Worm (Caenorhabditis elegans): ENCODE data around the gene pqn-41.

Gene pqn-41

DNA sequence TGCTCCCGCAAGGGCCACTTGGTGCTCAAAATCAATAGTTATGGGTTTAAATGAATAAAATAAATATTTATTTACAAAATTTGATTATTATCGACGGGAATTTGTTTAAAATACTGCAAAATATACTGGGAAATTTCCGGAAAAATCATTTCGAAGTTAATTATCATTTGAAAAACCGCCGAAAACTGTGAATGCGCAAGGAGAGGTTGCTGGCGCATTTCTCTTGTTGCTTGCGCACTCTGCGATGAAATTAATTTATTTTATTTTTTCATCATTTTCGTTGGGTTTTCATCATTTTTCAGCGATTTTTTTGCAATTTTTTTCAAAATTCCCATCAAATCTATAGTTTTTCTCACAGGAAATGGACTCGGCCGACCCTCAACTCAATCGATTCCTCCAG lies 46.2 kb upstream of the pqn-41 start, which contains the start of gene ddp-1 (continued):
- TF ChIP-seq nhr-129 (tag; optimal IDR thresholded peaks at IDR 0.05) (peak; percentile 78), lin-39 (tag; optimal IDR thresholded peaks at IDR 0.05) (peak; percentile 59), nhr-25 (tag; optimal IDR thresholded peaks at IDR 0.05) (peak; percentile 96), nhr-21 (tag; optimal IDR thresholded peaks at IDR 0.05) (peak; percentile 95), mbf-1 (tag; optimal IDR thresholded peaks at IDR 0.05) (peak; percentile 41), lsy-2 (tag; optimal IDR thresholded peaks at IDR 0.05) (peak; percentile 95 to 97), peb-1 (tag; optimal IDR thresholded peaks at IDR 0.05) (no peak), ceh-16 (tag; optimal IDR thresholded peaks at IDR 0.05) (peak; percentile 81), nhr-6 (tag; optimal IDR thresholded peaks at IDR 0.05) (peak; percentile 93), sma-9 (GFP tag; optimal IDR thresholded peaks at IDR 0.05) (peak; percentile 98), sma-9 (tag; optimal IDR thresholded peaks at IDR 0.05) (no peak), sma-3 (GFP tag; optimal IDR thresholded peaks at IDR 0.05) (peak; percentile 96)

DNA sequence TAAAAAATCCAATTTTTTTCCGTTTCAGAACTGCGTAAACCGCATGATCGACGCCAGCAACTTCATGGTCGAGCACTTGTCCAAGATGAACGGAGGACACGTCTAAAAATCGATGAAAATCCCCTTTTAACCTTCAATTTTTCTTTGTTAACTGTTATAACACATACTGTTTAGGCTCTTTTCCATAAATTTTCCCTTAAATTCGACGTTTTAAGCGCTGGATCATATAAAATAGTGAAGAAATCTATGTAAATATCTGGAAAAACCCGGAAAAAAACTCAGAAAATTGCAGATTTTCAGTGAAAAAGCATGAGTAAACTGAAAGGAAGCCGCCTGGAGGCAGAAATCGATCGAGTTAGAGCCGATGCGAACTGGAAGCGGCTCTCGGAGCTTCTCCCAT lies 45.6 kb upstream of the pqn-41 start, which contains the start of gene ttc-7:
TSS of gene ttc-7 (plus strand) at position 301 of the 400 bp plus-strand sequence.
- TF ChIP-seq mdl-1 (tag; optimal IDR thresholded peaks at IDR 0.05) (no peak), blmp-1 (tag; optimal IDR thresholded peaks at IDR 0.05; ENCODE audit: insufficient read depth) (no peak), unc-39 (tag; optimal IDR thresholded peaks at IDR 0.05) (no peak), lin-13 (GFP tag; optimal IDR thresholded peaks at IDR 0.05) (no peak), mab-5 (tag; optimal IDR thresholded peaks at IDR 0.05) (no peak), nhr-12 (tag; optimal IDR thresholded peaks at IDR 0.05) (no peak), ztf-1 (GFP tag; conservative IDR thresholded peaks at IDR 0.05) (no peak), snpc-4 (tag; optimal IDR thresholded peaks at IDR 0.05) (no peak), lin-11 (tag; optimal IDR thresholded peaks at IDR 0.05) (no peak), ceh-82 (tag; optimal IDR thresholded peaks at IDR 0.05) (no peak), mbf-1 (tag; optimal IDR thresholded peaks at IDR 0.05) (no peak), egl-27 (tag; optimal IDR thresholded peaks at IDR 0.05) (no peak), sem-4 (tag; optimal IDR thresholded peaks at IDR 0.05) (no peak), alr-1 (tag; optimal IDR thresholded peaks at IDR 0.05) (no peak), nhr-129 (tag; optimal IDR thresholded peaks at IDR 0.05) (no peak), nhr-21 (tag; optimal IDR thresholded peaks at IDR 0.05) (no peak), dmd-4 (tag; optimal IDR thresholded peaks at IDR 0.05) (no peak), elt-3 (tag; optimal IDR thresholded peaks at IDR 0.05) (no peak), C34F6.9 (tag; optimal IDR thresholded peaks at IDR 0.05) (no peak), ztf-11 (tag; optimal IDR thresholded peaks at IDR 0.05) (no peak)

- no peak for TF ChIP-seq peb-1 (tag; optimal IDR thresholded peaks at IDR 0.05)
- no peak for TF ChIP-seq gmeb-1 (tag; optimal IDR thresholded peaks at IDR 0.05)
- no peak for TF ChIP-seq Y55F3AM.14 (GFP tag; optimal IDR thresholded peaks at IDR 0.05)
- no peak for TF ChIP-seq mab-5 (tag; optimal IDR thresholded peaks at IDR 0.05)
- no peak for TF ChIP-seq skn-1 (tag; optimal IDR thresholded peaks at IDR 0.05)
- no peak for TF ChIP-seq nhr-25 (tag; optimal IDR thresholded peaks at IDR 0.05)
- TF ChIP-seq crh-2 (tag; optimal IDR thresholded peaks at IDR 0.05), result no peak
- TF ChIP-seq nhr-12 (tag; optimal IDR thresholded peaks at IDR 0.05), result no peak
- TF ChIP-seq nhr-11 (tag; optimal IDR thresholded peaks at IDR 0.05), result no peak
- TF ChIP-seq unc-62 (GFP tag; optimal IDR thresholded peaks at IDR 0.05), result no peak
- no peak for TF ChIP-seq unc-55 (GFP tag; optimal IDR thresholded peaks at IDR 0.05)
- no peak for TF ChIP-seq unc-39 (tag; optimal IDR thresholded peaks at IDR 0.05)
- no peak for TF ChIP-seq fos-1 (tag; optimal IDR thresholded peaks at IDR 0.05)
These were observed 29.4 kb upstream of the pqn-41 start for ce11 chrIII:1876267-1876865.

DNA sequence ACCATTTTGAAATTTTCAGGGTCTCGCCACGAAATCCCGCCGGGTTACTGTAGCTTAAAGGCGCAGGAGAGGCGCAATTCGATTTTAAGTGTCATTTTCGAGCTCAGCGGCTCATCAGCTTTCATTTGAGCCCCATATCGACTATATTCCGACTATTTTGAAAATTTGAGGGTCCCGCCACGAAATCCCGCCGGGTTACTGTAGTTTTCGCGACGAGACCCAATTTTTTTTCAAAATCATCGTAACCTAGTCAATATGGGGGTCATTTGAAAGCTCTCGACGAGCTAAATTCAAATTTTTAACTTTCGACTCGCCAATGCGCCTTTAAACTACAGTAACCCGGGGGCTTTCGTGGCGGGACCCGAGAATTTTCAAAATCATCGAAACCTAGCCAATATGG lies 28.6 kb upstream of the pqn-41 start:
- TF ChIP-seq lsy-2 (tag; optimal IDR thresholded peaks at IDR 0.05), result peak in 1 of 2 experiments; percentile 60
- no peak for TF ChIP-seq nhr-23 (tag; optimal IDR thresholded peaks at IDR 0.05)
- TF ChIP-seq nhr-10 (tag; optimal IDR thresholded peaks at IDR 0.05), result no peak
- TF ChIP-seq lin-13 (GFP tag; optimal IDR thresholded peaks at IDR 0.05), result peak; percentile 53
- TF ChIP-seq unc-62 (GFP tag; optimal IDR thresholded peaks at IDR 0.05), result no peak
- TF ChIP-seq peb-1 (tag; optimal IDR thresholded peaks at IDR 0.05), result no peak
- no peak for TF ChIP-seq gmeb-1 (tag; optimal IDR thresholded peaks at IDR 0.05)

All from whole organism, L2 larva.